Fruit fly (Drosophila melanogaster) whole organism, adult: ENCODE measurements around the gene CG33096.

Source experiments
- CG14711 ChIP-seq: fragments of 200-800 bp; sonication (Bioruptor generic); optimal IDR thresholded peaks from 2 replicates; lab custom pipeline; 2018; ENCODE audit warnings: missing biosample characterization, mild to moderate bottlenecking, missing genetic modification characterization, moderate library complexity
- CG7101 ChIP-seq: fragments of 200-800 bp; sonication (Bioruptor generic); optimal IDR thresholded peaks from 2 replicates; lab custom pipeline; 2018; ENCODE audit warnings: missing biosample characterization, mild to moderate bottlenecking, missing genetic modification characterization, moderate library complexity
- Clk ChIP-seq: fragments of 200-800 bp; sonication (Bioruptor generic); optimal IDR thresholded peaks from 2 replicates; lab custom pipeline; 2017; ENCODE audit warnings: missing biosample characterization, missing genetic modification characterization
- Mnt ChIP-seq: fragments of 200-800 bp; sonication (Bioruptor generic); optimal IDR thresholded peaks from 2 replicates; lab custom pipeline; 2016; ENCODE audit warnings: missing biosample characterization, mild to moderate bottlenecking, missing genetic modification characterization
- cnc ChIP-seq, 2 experiments: fragments of >200 bp; optimal IDR thresholded peaks; 2 replicates each; lab custom pipeline; 2017
- kay ChIP-seq: fragments of 200-800 bp; sonication (Bioruptor generic); peaks from one replicate; lab custom pipeline; 2016; ENCODE audit warnings: missing biosample characterization, missing genetic modification characterization, borderline replicate concordance

DNA sequence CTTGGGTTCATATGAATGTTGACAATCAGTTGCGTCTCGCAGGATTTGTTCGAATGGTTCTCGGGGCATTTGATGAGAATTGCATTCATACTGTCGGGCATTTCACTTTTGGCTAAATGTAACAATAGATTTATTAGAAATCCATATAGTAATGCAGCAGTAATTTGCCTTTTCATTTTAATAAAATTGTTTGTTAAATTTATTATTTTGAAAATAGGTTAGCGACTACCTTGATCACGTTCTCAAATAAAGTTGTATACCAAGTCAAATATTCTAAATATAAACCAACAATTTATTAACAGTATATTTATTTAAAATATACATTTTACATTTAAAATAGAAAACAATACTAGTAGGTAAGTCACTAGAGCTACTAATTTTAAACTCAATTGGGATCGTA, 11.5 kb downstream of the CG33096 start, which contains the start of gene CG34027:
- no peak for TF ChIP-seq Clk (GFP tag; lab: Kevin White, UChicago)
- TF ChIP-seq CG14711 (tag; lab: Kevin White, UChicago), result no peak
- TF ChIP-seq kay (GFP tag; lab: Kevin White, UChicago), result no peak
- TF ChIP-seq Mnt (GFP tag; lab: Kevin White, UChicago), result no peak
- TF ChIP-seq cnc (optimal IDR thresholded peaks at IDR 0.05; lab: Kevin White, UChicago), result no peak
- TF ChIP-seq CG7101 (tag; lab: Kevin White, UChicago), result no peak
